Worm (Caenorhabditis elegans) whole organism, L4/young adult: Measurements from ENCODE around the gene CD4.8.

Source experiments
- W03F9.2 ChIP-seq: fragments of 150-350 bp; optimal IDR thresholded peaks from 2 replicates; lab custom pipeline; 2014; ENCODE audit warnings: missing biosample characterization, missing genetic modification characterization
- him-1 ChIP-seq: sonication (generic microtip); optimal IDR thresholded peaks from 2 replicates; lab custom pipeline; 2016; ENCODE audit warnings: missing genotype, missing genetic modification reagents, missing genetic modification characterization, missing compliant biosample characterization

DNA sequence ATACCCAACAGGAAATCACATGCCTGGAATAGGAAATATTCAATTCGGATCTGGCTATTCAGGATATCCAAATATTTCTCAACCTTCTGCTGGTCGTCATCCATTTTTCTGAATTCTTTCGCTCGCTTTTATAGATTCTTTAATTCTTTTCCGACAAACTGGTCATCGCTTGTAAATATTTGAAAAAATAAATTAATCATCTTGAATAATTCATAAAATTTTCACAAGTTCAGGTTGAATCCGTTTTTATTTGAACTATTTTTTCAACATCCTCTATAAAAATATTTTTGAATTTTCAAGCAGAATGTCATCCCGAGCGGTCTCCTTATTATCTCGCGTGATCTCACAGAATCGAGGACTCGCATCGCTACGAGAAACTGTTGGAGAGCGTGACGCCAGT is 7.8 kb downstream of the CD4.8 start, which contains the start of gene mrpl-48:
- TF ChIP-seq W03F9.2 (tag; lab: Kevin White, UChicago) (no peak), him-1 (tag; lab: Kevin White, UChicago) (no peak)
